Worm (Caenorhabditis elegans): ENCODE measurements around the gene tbc-2.

tbc-2 gene

ce11 chrII:5841866-5842265 lies 14.6 kb upstream of the tbc-2 start, which contains the start of gene nep-25:
Gene nep-25 (plus strand): TSS chrII:5842240.
- TF ChIP-seq rnt-1 (tag; optimal IDR thresholded peaks at IDR 0.05): no peak
- TF ChIP-seq fkh-10 (GFP tag; optimal IDR thresholded peaks at IDR 0.05): no peak
- no peak for TF ChIP-seq fkh-6 (tag; optimal IDR thresholded peaks at IDR 0.05)
- TF ChIP-seq syd-9 (tag; optimal IDR thresholded peaks at IDR 0.05): no peak
- TF ChIP-seq K09A11.1 (tag; optimal IDR thresholded peaks at IDR 0.05; ENCODE audit: insufficient read depth): no peak
- TF ChIP-seq unc-86 (tag; optimal IDR thresholded peaks at IDR 0.05): no peak
- TF ChIP-seq ets-4 (tag; optimal IDR thresholded peaks at IDR 0.05): no peak
- TF ChIP-seq hlh-8 (tag; optimal IDR thresholded peaks at IDR 0.05): no peak
- no peak for TF ChIP-seq F13H6.1 (tag; optimal IDR thresholded peaks at IDR 0.05)
- TF ChIP-seq K02D7.2 (tag; optimal IDR thresholded peaks at IDR 0.05): no peak
- TF ChIP-seq nfya-1 (tag; optimal IDR thresholded peaks at IDR 0.05): no peak
- no peak for TF ChIP-seq ceh-9 (tag; optimal IDR thresholded peaks at IDR 0.05)
- no peak for TF ChIP-seq pqm-1 (tag; optimal IDR thresholded peaks at IDR 0.05)
- TF ChIP-seq hlh-30 (tag; optimal IDR thresholded peaks at IDR 0.05; ENCODE audit: insufficient read depth): no peak
- TF ChIP-seq pha-2 (tag; optimal IDR thresholded peaks at IDR 0.05): no peak
- TF ChIP-seq madf-2 (tag; optimal IDR thresholded peaks at IDR 0.05): no peak
- no peak for TF ChIP-seq nhr-11 (tag; optimal IDR thresholded peaks at IDR 0.05)
- no peak for TF ChIP-seq lin-11 (tag; optimal IDR thresholded peaks at IDR 0.05)
- no peak for TF ChIP-seq hlh-6 (tag; optimal IDR thresholded peaks at IDR 0.05)
- TF ChIP-seq unc-42 (tag; optimal IDR thresholded peaks at IDR 0.05): no peak

ce11 chrII:5841053-5841547 lies 13.9 kb upstream of the tbc-2 start, which contains the start of gene lec-5:
Gene lec-5 (minus strand): TSS chrII:5841103.
- TF ChIP-seq fkh-6 (tag; optimal IDR thresholded peaks at IDR 0.05) (no peak), hlh-8 (tag; optimal IDR thresholded peaks at IDR 0.05) (no peak), sdc-2 (tag; optimal IDR thresholded peaks at IDR 0.05) (no peak), tbx-2 (tag; optimal IDR thresholded peaks at IDR 0.05) (no peak), hlh-6 (tag; optimal IDR thresholded peaks at IDR 0.05) (no peak), zip-5 (tag; optimal IDR thresholded peaks at IDR 0.05) (no peak), rnt-1 (tag; optimal IDR thresholded peaks at IDR 0.05) (peak; percentile 54), lim-6 (tag; optimal IDR thresholded peaks at IDR 0.05) (no peak), hlh-13 (GFP tag; optimal IDR thresholded peaks at IDR 0.05) (no peak), C38D4.7 (GFP tag; optimal IDR thresholded peaks at IDR 0.05) (no peak), ceh-18 (tag; optimal IDR thresholded peaks at IDR 0.05) (peak; percentile 68)

ce11 chrII:5839227-5839626 lies 12.0 kb upstream of the tbc-2 start, which contains the start of gene ZK1248.19:
Gene ZK1248.19 (minus strand): TSS chrII:5839414.
- TF ChIP-seq nfya-1 (tag; optimal IDR thresholded peaks at IDR 0.05) (peak; percentile 28), ceh-31 (tag; optimal IDR thresholded peaks at IDR 0.05) (no peak)

- TF ChIP-seq sox-4 (tag; optimal IDR thresholded peaks at IDR 0.05): no peak
- no peak for TF ChIP-seq syd-9 (tag; optimal IDR thresholded peaks at IDR 0.05)
- no peak for TF ChIP-seq eyg-1 (tag; optimal IDR thresholded peaks at IDR 0.05)
- no peak for TF ChIP-seq ceh-2 (tag; optimal IDR thresholded peaks at IDR 0.05)
- no peak for TF ChIP-seq C08G9.2 (tag; optimal IDR thresholded peaks at IDR 0.05)
- TF ChIP-seq tbx-7 (tag; optimal IDR thresholded peaks at IDR 0.05): no peak
- TF ChIP-seq T23F11.4 (GFP tag; optimal IDR thresholded peaks at IDR 0.05): no peak
- no peak for TF ChIP-seq ceh-31 (tag; optimal IDR thresholded peaks at IDR 0.05)
- TF ChIP-seq ceh-18 (tag; optimal IDR thresholded peaks at IDR 0.05): no peak
- no peak for TF ChIP-seq che-1 (tag; optimal IDR thresholded peaks at IDR 0.05)
- TF ChIP-seq tbx-2 (tag; optimal IDR thresholded peaks at IDR 0.05): no peak
- TF ChIP-seq ceh-9 (tag; optimal IDR thresholded peaks at IDR 0.05): no peak
These were observed 11.2 kb upstream of the tbc-2 start, which contains the start of gene ZK1248.15 for ce11 chrII:5838453-5838852. Gene ZK1248.15 (minus strand): TSS chrII:5838553.
